Fruit fly (Drosophila melanogaster) whole organism, embryonic: ENCODE results near the gene Ire1.

Experiments
- CG32532 ChIP-seq: fragments of 200-800 bp; sonication (Bioruptor generic); IDR thresholded peaks from 2 replicates; pipeline ENCODE4 v1.3.6; 2022; ENCODE audit warnings: missing biosample characterization, missing genetic modification characterization
- CG4282 ChIP-seq: fragments of 200-800 bp; sonication (Bioruptor generic); optimal IDR thresholded peaks from 2 replicates; lab custom pipeline; 2016; ENCODE audit warnings: missing biosample characterization, missing genetic modification characterization
- CG43689 ChIP-seq: fragments of 200-800 bp; sonication (Bioruptor generic); IDR thresholded peaks from 2 replicates; pipeline ENCODE4 v1.3.6; 2022; ENCODE audit warnings: missing biosample characterization, missing genetic modification characterization
- CG4424 ChIP-seq: fragments of 200-800 bp; sonication (Bioruptor generic); optimal IDR thresholded peaks from 3 replicates; lab custom pipeline; 2016; ENCODE audit warnings: missing biosample characterization, missing genetic modification characterization
- CG8290 ChIP-seq, 3 experiments: fragments of 200-800 bp; sonication (Bioruptor generic); optimal IDR thresholded peaks; 2 replicates each; lab custom pipeline; 2016 to 2019; ENCODE audit warnings: missing biosample characterization in 3 of 3, missing genetic modification characterization in 3 of 3, mild to moderate bottlenecking in 2 of 3, moderate library complexity in 1 of 3
- Camta ChIP-seq: fragments of 200-800 bp; sonication (Bioruptor generic); optimal IDR thresholded peaks from 2 replicates; lab custom pipeline; 2016; ENCODE audit warnings: missing biosample characterization, missing genetic modification characterization
- CrebB ChIP-seq: fragments of 200-800 bp; sonication (Bioruptor generic); optimal IDR thresholded peaks from 3 replicates; lab custom pipeline; 2018; ENCODE audit warnings: missing biosample characterization, mild to moderate bottlenecking, missing genetic modification characterization
- Ssrp ChIP-seq: fragments of 200-800 bp; sonication (Bioruptor generic); optimal IDR thresholded peaks from 2 replicates; lab custom pipeline; 2018; ENCODE audit warnings: missing biosample characterization, mild to moderate bottlenecking, missing genetic modification characterization, moderate library complexity
- dmrt99B ChIP-seq: fragments of 200-800 bp; sonication (Bioruptor generic); optimal IDR thresholded peaks from 2 replicates; lab custom pipeline; 2018; ENCODE audit warnings: missing biosample characterization, mild to moderate bottlenecking, missing genetic modification characterization, moderate library complexity
- emc ChIP-seq: fragments of 200-800 bp; sonication (Bioruptor generic); optimal IDR thresholded peaks from 2 replicates; lab custom pipeline; 2016; ENCODE audit warnings: missing biosample characterization, missing genetic modification characterization
- run ChIP-seq: fragments of 200-800 bp; sonication (Bioruptor generic); optimal IDR thresholded peaks from 3 replicates; lab custom pipeline; 2018; ENCODE audit warnings: missing biosample characterization, mild to moderate bottlenecking, missing genetic modification characterization
- shn ChIP-seq: fragments of 200-800 bp; sonication (Bioruptor generic); optimal IDR thresholded peaks from 3 replicates; lab custom pipeline; 2016; ENCODE audit warnings: missing biosample characterization, missing genetic modification characterization

DNA sequence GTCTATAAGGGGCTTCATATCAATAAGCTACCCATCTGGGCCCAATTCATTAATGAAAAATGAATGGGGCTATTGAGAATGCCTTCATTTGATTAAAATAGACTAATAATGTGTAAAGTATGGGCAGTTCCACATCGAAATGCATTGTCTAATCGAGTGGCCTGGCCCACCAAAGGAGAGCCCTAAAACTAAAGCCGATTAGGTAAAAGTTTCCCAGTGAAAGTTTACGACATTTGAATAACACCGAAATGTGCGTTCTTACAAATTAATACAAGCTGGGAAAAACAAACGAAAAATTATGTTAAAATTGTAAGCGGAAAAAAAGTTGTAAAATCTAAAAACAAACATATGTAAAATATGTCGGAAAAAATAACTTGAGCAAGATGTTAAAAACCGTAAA, 56.2 kb downstream of the Ire1 start:
- no peak for TF ChIP-seq CG4424 (GFP tag; lab: Kevin White, UChicago)
- no peak for TF ChIP-seq CG4282 (GFP tag; lab: Kevin White, UChicago)
- no peak for TF ChIP-seq emc (GFP tag; lab: Kevin White, UChicago)
- no peak for TF ChIP-seq CG32532
- TF ChIP-seq CG8290 (GFP tag; optimal IDR thresholded peaks at IDR 0.05; lab: Kevin White, UChicago): no peak
- TF ChIP-seq CG8290 (tag; optimal IDR thresholded peaks at IDR 0.05; lab: Kevin White, UChicago): no peak
- TF ChIP-seq Camta (GFP tag; lab: Kevin White, UChicago): no peak
- TF ChIP-seq dmrt99B (tag; lab: Kevin White, UChicago): no peak
- TF ChIP-seq CG43689 (GFP tag; lab: Robert Waterston, UW): no peak
- no peak for TF ChIP-seq Ssrp
- TF ChIP-seq shn (GFP tag; lab: Kevin White, UChicago): no peak
- no peak for TF ChIP-seq CrebB
- TF ChIP-seq run (tag; lab: Kevin White, UChicago): no peak
